Worm (Caenorhabditis elegans) whole organism, mixed stage, embryonic: Measurements from ENCODE around the gene K11D12.6.
A peak's percentile ranks its signal among the peaks of the same experiment; 100 is the strongest.

Experiments used
- M03D4.4 ChIP-seq: sonication (generic microtip); optimal IDR thresholded peaks from 2 replicates; lab custom pipeline; 2017; ENCODE audit warnings: mild to moderate bottlenecking, missing genetic modification characterization, missing compliant biosample characterization
- bed-3 ChIP-seq: fragments of 200-800 bp; sonication (Bioruptor generic); optimal IDR thresholded peaks from 3 replicates; lab custom pipeline; 2018; ENCODE audit warnings: mild to moderate bottlenecking, missing genetic modification characterization, moderate library complexity, missing compliant biosample characterization
- blmp-1 ChIP-seq: fragments of 150-350 bp; optimal IDR thresholded peaks from 2 replicates; lab custom pipeline; 2014; ENCODE audit warnings: missing biosample characterization, missing genetic modification characterization
- ceh-39 ChIP-seq: fragments of 150-350 bp; optimal IDR thresholded peaks from 2 replicates; lab custom pipeline; 2014; ENCODE audit warnings: missing biosample characterization, missing genetic modification characterization
- ceh-83 ChIP-seq: fragments of 200-800 bp; sonication (Bioruptor generic); optimal IDR thresholded peaks from 2 replicates; lab custom pipeline; 2018; ENCODE audit warnings: mild to moderate bottlenecking, missing genetic modification characterization, missing compliant biosample characterization
- ces-1 ChIP-seq: fragments of 150-350 bp; optimal IDR thresholded peaks from 2 replicates; lab custom pipeline; 2014; ENCODE audit warnings: missing biosample characterization, missing genetic modification reagents, missing genetic modification characterization
- drap-1 ChIP-seq: fragments of 200-800 bp; sonication (Bioruptor generic); optimal IDR thresholded peaks from 3 replicates; lab custom pipeline; 2018; ENCODE audit warnings: mild to moderate bottlenecking, missing genetic modification characterization, missing compliant biosample characterization
- elt-1 ChIP-seq: sonication (generic microtip); optimal IDR thresholded peaks from 2 replicates; lab custom pipeline; 2017; ENCODE audit warnings: missing genetic modification characterization, mild to moderate bottlenecking, missing compliant biosample characterization, antibody characterized with exemption, moderate library complexity, borderline replicate concordance; ENCODE audit not compliant: insufficient read depth
- elt-3 ChIP-seq: fragments of 150-350 bp; optimal IDR thresholded peaks from 2 replicates; lab custom pipeline; 2014; ENCODE audit warnings: missing biosample characterization, missing genetic modification characterization
- flh-1 ChIP-seq: fragments of 200-800 bp; sonication (Bioruptor generic); optimal IDR thresholded peaks from 2 replicates; lab custom pipeline; 2018; ENCODE audit warnings: mild to moderate bottlenecking, missing genetic modification characterization, moderate library complexity, missing compliant biosample characterization
- ham-2 ChIP-seq: fragments of 200-800 bp; sonication (Bioruptor generic); optimal IDR thresholded peaks from 2 replicates; lab custom pipeline; 2018; ENCODE audit warnings: mild to moderate bottlenecking, missing genetic modification characterization, missing compliant biosample characterization
- hlh-1 ChIP-seq: fragments of 150-350 bp; optimal IDR thresholded peaks from 2 replicates; lab custom pipeline; 2014; ENCODE audit warnings: missing biosample characterization, missing genetic modification reagents, missing genetic modification characterization
- lin-13 ChIP-seq: fragments of 150-350 bp; optimal IDR thresholded peaks from 2 replicates; lab custom pipeline; 2014; ENCODE audit warnings: missing biosample characterization, missing genetic modification characterization
- lin-32 ChIP-seq: fragments of 200-800 bp; sonication (Bioruptor generic); optimal IDR thresholded peaks from 2 replicates; lab custom pipeline; 2018; ENCODE audit warnings: mild to moderate bottlenecking, missing genetic modification characterization, missing compliant biosample characterization
- mab-5 ChIP-seq: fragments of 150-350 bp; optimal IDR thresholded peaks from 2 replicates; lab custom pipeline; 2014; ENCODE audit warnings: missing biosample characterization, missing genetic modification characterization
- mep-1 ChIP-seq: fragments of 150-350 bp; optimal IDR thresholded peaks from 2 replicates; lab custom pipeline; 2017; ENCODE audit warnings: missing biosample characterization, missing genetic modification reagents, missing genetic modification characterization, inconsistent platforms
- nhr-12 ChIP-seq: fragments of 150-350 bp; optimal IDR thresholded peaks from 2 replicates; lab custom pipeline; 2014; ENCODE audit warnings: missing biosample characterization, missing genetic modification characterization
- nhr-2 ChIP-seq: fragments of 150-350 bp; optimal IDR thresholded peaks from 2 replicates; lab custom pipeline; 2014; ENCODE audit warnings: missing biosample characterization, missing genetic modification characterization
- nhr-237 ChIP-seq: fragments of 150-350 bp; optimal IDR thresholded peaks from 2 replicates; lab custom pipeline; 2014; ENCODE audit warnings: missing biosample characterization, missing genetic modification characterization
- nhr-28 ChIP-seq: fragments of 150-350 bp; optimal IDR thresholded peaks from 2 replicates; lab custom pipeline; 2014; ENCODE audit warnings: missing biosample characterization, missing genetic modification characterization
- nhr-76 ChIP-seq: sonication (generic microtip); optimal IDR thresholded peaks from 2 replicates; lab custom pipeline; 2017; ENCODE audit warnings: missing biosample characterization, missing genetic modification characterization
- pha-4 ChIP-seq: fragments of 150-350 bp; optimal IDR thresholded peaks from 2 replicates; lab custom pipeline; 2018; ENCODE audit warnings: missing biosample characterization, missing genetic modification reagents, missing genetic modification characterization
- snpc-4 ChIP-seq: fragments of 150-350 bp; optimal IDR thresholded peaks from 2 replicates; lab custom pipeline; 2014; ENCODE audit warnings: missing biosample characterization, missing genetic modification characterization
- sptf-1 ChIP-seq: sonication (generic microtip); optimal IDR thresholded peaks from 2 replicates; lab custom pipeline; 2017; ENCODE audit warnings: mild to moderate bottlenecking, missing genetic modification characterization, moderate library complexity, missing compliant biosample characterization
- tbx-8 ChIP-seq: fragments of 200-800 bp; sonication (Bioruptor generic); optimal IDR thresholded peaks from 2 replicates; lab custom pipeline; 2018; ENCODE audit warnings: mild to moderate bottlenecking, missing genetic modification characterization, moderate library complexity, missing compliant biosample characterization
- unc-120 ChIP-seq: sonication (generic microtip); optimal IDR thresholded peaks from 2 replicates; lab custom pipeline; 2017; ENCODE audit warnings: missing genetic modification characterization, missing compliant biosample characterization; ENCODE audit not compliant: poor library complexity, severe bottlenecking
- unc-62 ChIP-seq: fragments of 150-350 bp; optimal IDR thresholded peaks from 2 replicates; lab custom pipeline; 2014; ENCODE audit warnings: missing biosample characterization, missing genetic modification reagents, missing genetic modification characterization
- zip-8 ChIP-seq: fragments of 150-350 bp; optimal IDR thresholded peaks from 2 replicates; lab custom pipeline; 2014; ENCODE audit warnings: missing biosample characterization, missing genetic modification characterization
- ztf-11 ChIP-seq: fragments of 150-350 bp; optimal IDR thresholded peaks from 2 replicates; lab custom pipeline; 2014; ENCODE audit warnings: missing biosample characterization, missing genetic modification characterization

The K11D12.6 gene

ce11 chrV:5026438-5026837 is 8.5 kb downstream of the K11D12.6 start:
- TF ChIP-seq elt-3 (tag; lab: Kevin White, UChicago), result no peak
- TF ChIP-seq unc-62 (GFP tag; lab: Kevin White, UChicago), result no peak
- no peak for TF ChIP-seq nhr-28 (tag; lab: Kevin White, UChicago)
- no peak for TF ChIP-seq M03D4.4 (tag; lab: Kevin White, UChicago)
- no peak for TF ChIP-seq ztf-11
- TF ChIP-seq lin-13 (tag; lab: Kevin White, UChicago), result no peak
- no peak for TF ChIP-seq lin-32
- TF ChIP-seq mep-1 (tag; lab: Kevin White, UChicago), result no peak

ce11 chrV:5023355-5023754 is 11.6 kb downstream of the K11D12.6 start:
- TF ChIP-seq drap-1 (no peak), ceh-39 (tag; lab: Kevin White, UChicago) (no peak), nhr-2 (peak; percentile 43), zip-8 (tag; lab: Kevin White, UChicago) (peak; percentile 98)

ce11 chrV:5018810-5019274 is 16.1 kb downstream of the K11D12.6 start, which contains the start of gene srr-4:
Gene srr-4 (plus strand): TSS chrV:5019224.
- TF ChIP-seq elt-1 (tag; lab: Kevin White, UChicago) (no peak), unc-62 (GFP tag; lab: Kevin White, UChicago) (no peak), unc-120 (tag; lab: Kevin White, UChicago) (no peak), pha-4 (tag; lab: Kevin White, UChicago) (no peak), ham-2 (GFP tag; lab: Kevin White, UChicago) (no peak), M03D4.4 (tag; lab: Kevin White, UChicago) (no peak), nhr-12 (tag; lab: Kevin White, UChicago) (no peak), lin-32 (no peak), flh-1 (no peak)

ce11 chrV:5018067-5018466 is 16.9 kb downstream of the K11D12.6 start:
- no peak for TF ChIP-seq nhr-237 (tag; lab: Kevin White, UChicago)
- no peak for TF ChIP-seq ztf-11
- TF ChIP-seq snpc-4, result no peak
- no peak for TF ChIP-seq zip-8 (tag; lab: Kevin White, UChicago)
- no peak for TF ChIP-seq pha-4 (tag; lab: Kevin White, UChicago)
- TF ChIP-seq nhr-28 (tag; lab: Kevin White, UChicago), result no peak
- no peak for TF ChIP-seq ceh-39 (tag; lab: Kevin White, UChicago)

- peak; percentile 33 for TF ChIP-seq ces-1 (GFP tag; lab: Kevin White, UChicago)
- TF ChIP-seq blmp-1 (tag; lab: Kevin White, UChicago), result no peak
Measured at ce11 chrV:5016728-5017127, 18.2 kb downstream of the K11D12.6 start.

ce11 chrV:5012193-5012853 is 22.6 kb downstream of the K11D12.6 start, which contains the start of gene srr-6:
Gene srr-6 (plus strand): TSS chrV:5012803.
- no peak for TF ChIP-seq drap-1
- no peak for TF ChIP-seq nhr-76
- TF ChIP-seq sptf-1 (tag; lab: Kevin White, UChicago), result no peak
- TF ChIP-seq M03D4.4 (tag; lab: Kevin White, UChicago), result no peak
- TF ChIP-seq tbx-8, result no peak

ce11 chrV:5001386-5001785 is 33.6 kb downstream of the K11D12.6 start, which contains the start of gene srr-8:
Gene srr-8 (plus strand): TSS chrV:5001686.
- TF ChIP-seq nhr-12 (tag; lab: Kevin White, UChicago) (no peak), mab-5 (tag; lab: Kevin White, UChicago) (no peak), lin-32 (no peak), bed-3 (GFP tag; lab: Kevin White, UChicago) (no peak), mep-1 (tag; lab: Kevin White, UChicago) (no peak), hlh-1 (tag; lab: Kevin White, UChicago) (no peak), elt-1 (tag; lab: Kevin White, UChicago) (no peak), sptf-1 (tag; lab: Kevin White, UChicago) (no peak), ztf-11 (no peak), nhr-2 (no peak), ceh-83 (GFP tag; lab: Kevin White, UChicago) (no peak)
